Fruit fly (Drosophila melanogaster): Measurements from ENCODE around the gene CG9663.

The CG9663 gene

DNA sequence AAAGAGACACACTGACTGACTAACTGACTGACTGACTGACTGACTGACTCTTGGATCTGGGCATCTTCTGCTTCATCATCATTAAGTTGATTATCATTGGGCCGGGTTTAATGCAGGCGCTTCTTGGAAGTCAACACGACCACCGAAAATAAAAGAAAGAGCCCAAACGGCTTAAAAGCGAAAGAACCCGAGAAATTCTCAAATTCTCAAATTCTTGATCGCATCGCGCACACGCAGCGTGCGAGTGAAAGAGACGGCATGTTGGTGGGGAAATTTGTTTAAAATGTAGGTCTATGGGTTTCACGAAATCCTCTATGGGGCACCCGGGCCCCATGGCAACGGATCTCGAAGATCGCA, 43.5 kb upstream of the CG9663 start (continued):
- no peak for TF ChIP-seq Meics (GFP tag; optimal IDR thresholded peaks at IDR 0.05)
- TF ChIP-seq pros (GFP tag; optimal IDR thresholded peaks at IDR 0.05): peak; percentile 37
- TF ChIP-seq Rfx (GFP tag; IDR thresholded peaks at IDR 0.05): no peak
- no peak for TF ChIP-seq fd102C (GFP tag; optimal IDR thresholded peaks at IDR 0.05)
- TF ChIP-seq eve (GFP tag; optimal IDR thresholded peaks at IDR 0.05): no peak
- TF ChIP-seq wdn (GFP tag; IDR thresholded peaks at IDR 0.05): no peak
- TF ChIP-seq CG10209 (GFP tag; optimal IDR thresholded peaks at IDR 0.05): peak; percentile 9
- no peak for TF ChIP-seq ewg (GFP tag; optimal IDR thresholded peaks at IDR 0.05)
- no peak for TF ChIP-seq CG2875 (GFP tag; optimal IDR thresholded peaks at IDR 0.05)
- no peak for TF ChIP-seq CG6765 (GFP tag; optimal IDR thresholded peaks at IDR 0.05)
- no peak for TF ChIP-seq B-H1 (GFP tag; IDR thresholded peaks at IDR 0.05)
- no peak for TF ChIP-seq CG10274 (GFP tag; optimal IDR thresholded peaks at IDR 0.05)
- no peak for TF ChIP-seq insv (GFP tag; optimal IDR thresholded peaks at IDR 0.05)
- no peak for TF ChIP-seq ssp (GFP tag; IDR thresholded peaks at IDR 0.05)
- TF ChIP-seq Dll (GFP tag; IDR thresholded peaks at IDR 0.05; ENCODE audit: partially characterized antibody): no peak
- no peak for TF ChIP-seq Awh (GFP tag; IDR thresholded peaks at IDR 0.05)
- no peak for TF ChIP-seq CG7928 (GFP tag; optimal IDR thresholded peaks at IDR 0.05)
- no peak for TF ChIP-seq amos (GFP tag; IDR thresholded peaks at IDR 0.05; ENCODE audit: partially characterized antibody)
- no peak for TF ChIP-seq vnd (GFP tag; IDR thresholded peaks at IDR 0.05; ENCODE audit: partially characterized antibody)
- TF ChIP-seq CG6654 (GFP tag; optimal IDR thresholded peaks at IDR 0.05): no peak
- TF ChIP-seq Atf3 (GFP tag; optimal IDR thresholded peaks at IDR 0.05): no peak
- TF ChIP-seq CG1832 (GFP tag; optimal IDR thresholded peaks at IDR 0.05): peak; percentile 5

DNA sequence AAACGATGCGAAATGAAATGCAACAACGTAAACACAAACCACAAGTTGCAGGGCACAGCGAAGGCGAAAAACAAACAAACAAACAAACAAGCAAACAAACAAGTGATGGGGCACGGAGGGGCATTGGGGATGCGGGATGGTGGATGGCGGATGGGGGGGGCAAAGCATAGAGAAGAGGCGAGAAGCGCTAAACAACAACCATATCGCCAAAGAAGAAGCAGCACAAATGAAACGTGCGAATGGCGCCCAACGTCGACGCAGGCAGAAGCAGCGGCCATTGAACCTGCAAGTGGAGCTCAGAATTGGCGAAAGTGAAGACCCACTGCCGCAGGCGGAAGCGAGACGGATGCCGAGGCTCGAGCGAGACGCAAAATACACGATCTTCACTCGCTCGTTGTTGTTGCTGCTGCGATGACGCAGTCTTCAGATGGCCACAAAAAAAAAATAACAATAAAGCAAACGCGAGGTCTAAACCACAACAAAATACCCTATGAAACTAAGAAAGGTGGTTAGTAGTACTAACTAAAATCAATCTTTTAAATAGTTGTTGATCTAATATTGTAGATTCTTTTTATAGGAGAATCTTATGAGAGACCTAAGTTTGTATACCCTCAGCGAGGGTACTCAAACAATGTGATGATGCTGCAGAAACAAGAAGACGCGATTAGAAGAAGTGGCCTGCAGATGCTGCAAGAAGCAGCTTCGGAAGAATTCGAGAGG, 43.0 kb upstream of the CG9663 start:
- TF ChIP-seq grau (tag; optimal IDR thresholded peaks at IDR 0.05) (no peak), Xrp1 (GFP tag; IDR thresholded peaks at IDR 0.05) (peak; percentile 40; the same call in 1 of the 2 replicates), CG4360 (GFP tag; IDR thresholded peaks at IDR 0.05) (peak; percentile 41), ATbp (GFP tag; optimal IDR thresholded peaks at IDR 0.05) (peak; percentile 66), bsh (GFP tag; optimal IDR thresholded peaks at IDR 0.05) (peak; percentile 54 to 69), Med (GFP tag) (peak; percentile 49), her (GFP tag; optimal IDR thresholded peaks at IDR 0.05) (no peak), CkIIα-i1 (GFP tag; IDR thresholded peaks at IDR 0.05) (no peak), CG31224 (GFP tag; IDR thresholded peaks at IDR 0.05) (0 out of 2 replicates have a peak, but pooled peaks have one; percentile 20), kni (GFP tag; optimal IDR thresholded peaks at IDR 0.05) (peak; percentile 3), crol (GFP tag; IDR thresholded peaks at IDR 0.05) (peak; percentile 95), psq (GFP tag; optimal IDR thresholded peaks at IDR 0.05) (peak; percentile 59), gem (tag; optimal IDR thresholded peaks at IDR 0.05) (peak; percentile 11), CG10979 (tag; optimal IDR thresholded peaks at IDR 0.05) (peak; percentile 15), otp (GFP tag; IDR thresholded peaks at IDR 0.05) (no peak), pb (GFP tag; optimal IDR thresholded peaks at IDR 0.05) (no peak), D19A (tag; optimal IDR thresholded peaks at IDR 0.05) (peak; percentile 69), Sry-β (GFP tag; optimal IDR thresholded peaks at IDR 0.05) (no peak), CG33557 (GFP tag; optimal IDR thresholded peaks at IDR 0.05) (peak; percentile 29), CG13296 (GFP tag; optimal IDR thresholded peaks at IDR 0.05) (no peak), ind (GFP tag; optimal IDR thresholded peaks at IDR 0.05) (no peak), CG13287 (GFP tag; IDR thresholded peaks at IDR 0.05; ENCODE audit: partially characterized antibody) (no peak), Camta (GFP tag; optimal IDR thresholded peaks at IDR 0.05) (no peak), CG2712 (tag; optimal IDR thresholded peaks at IDR 0.05) (peak; percentile 19), chm (GFP tag; IDR thresholded peaks at IDR 0.05) (peak; percentile 24; the same call in 1 of the 2 replicates), fd96Cb (tag; optimal IDR thresholded peaks at IDR 0.05) (no peak), ci (GFP tag; IDR thresholded peaks at IDR 0.05) (peak; percentile 60; the same call in 1 of the 3 replicates), CG10267 (tag; optimal IDR thresholded peaks at IDR 0.05) (no peak)
